Fruit fly (Drosophila melanogaster): Measurements from ENCODE around the gene CG4259.

DNA sequence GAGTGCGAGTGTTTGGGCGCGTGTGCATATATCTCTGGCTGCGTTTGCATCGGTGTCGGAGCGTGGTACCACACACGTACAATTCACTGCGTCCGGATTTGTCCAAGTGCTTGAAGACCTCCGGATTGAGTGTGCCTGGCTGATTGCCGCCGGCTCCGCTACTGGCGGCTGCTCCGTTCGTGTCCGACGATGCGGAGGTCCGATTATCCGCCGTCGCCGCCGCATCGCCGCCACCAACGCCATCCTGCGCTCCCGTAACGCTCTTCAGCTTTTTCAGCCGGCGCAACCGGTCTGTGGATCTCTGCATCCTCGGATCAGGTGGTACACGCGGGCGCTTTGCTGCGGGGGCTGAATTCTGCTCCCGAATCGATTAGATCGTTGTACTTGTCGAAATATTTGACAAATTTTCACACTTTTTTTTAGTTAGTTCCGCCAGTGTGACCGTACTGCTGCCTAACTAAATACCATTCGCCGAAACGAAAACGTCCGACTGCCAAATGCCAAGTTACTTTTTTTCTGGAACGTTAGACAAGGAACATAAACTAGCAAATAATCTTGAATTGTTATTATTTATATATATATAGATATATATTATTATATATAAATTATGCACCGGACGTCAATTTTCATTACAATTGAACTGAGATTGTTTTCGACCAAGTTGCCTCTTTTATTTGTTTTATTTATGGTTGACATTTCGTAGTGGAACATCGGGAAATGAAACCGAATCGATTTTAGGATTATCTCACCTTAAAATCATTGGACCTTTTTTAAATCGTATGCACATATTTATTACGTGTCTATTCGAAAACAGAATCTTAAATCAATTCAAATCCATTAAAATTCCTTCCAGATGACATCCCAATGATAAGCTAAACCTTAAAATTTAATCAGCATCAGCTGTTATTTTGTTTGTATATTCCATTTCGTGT is 16.0 kb upstream of the CG4259 start, which contains the start of gene tho2:
- TF ChIP-seq CG8478 (optimal IDR thresholded peaks at IDR 0.05) (no peak), usp (GFP tag; optimal IDR thresholded peaks at IDR 0.05) (no peak), Dll (optimal IDR thresholded peaks at IDR 0.05) (no peak), psq (optimal IDR thresholded peaks at IDR 0.05) (no peak)
